Fruit fly (Drosophila melanogaster) whole organism, prepupa: ENCODE measurements around the gene CG7573.

Source experiments
- Eip78C ChIP-seq: fragments of 200-800 bp; sonication (Bioruptor generic); peaks from one replicate; lab custom pipeline; 2016; ENCODE audit warnings: missing biosample characterization, missing genetic modification characterization
- Hr39 ChIP-seq: fragments of 200-800 bp; sonication (Bioruptor generic); optimal IDR thresholded peaks from 2 replicates; lab custom pipeline; 2016; ENCODE audit warnings: missing biosample characterization, missing genetic modification characterization
- Smox ChIP-seq: fragments of 200-800 bp; sonication (Bioruptor generic); optimal IDR thresholded peaks from 3 replicates; lab custom pipeline; 2016; ENCODE audit warnings: missing biosample characterization, missing genetic modification characterization
- Sox102F ChIP-seq: fragments of 200-800 bp; sonication (Bioruptor generic); optimal IDR thresholded peaks from 2 replicates; lab custom pipeline; 2016; ENCODE audit warnings: missing biosample characterization, mild to moderate bottlenecking, missing genetic modification characterization
- Sox14 ChIP-seq: fragments of 200-800 bp; sonication (Bioruptor generic); optimal IDR thresholded peaks from 3 replicates; lab custom pipeline; 2016; ENCODE audit warnings: missing biosample characterization, missing genetic modification characterization
- fkh ChIP-seq: fragments of 200-800 bp; sonication (Bioruptor generic); optimal IDR thresholded peaks from 3 replicates; lab custom pipeline; 2017; ENCODE audit warnings: missing biosample characterization, mild to moderate bottlenecking, missing genetic modification characterization, moderate library complexity
- lz ChIP-seq: fragments of 200-800 bp; sonication (Bioruptor generic); optimal IDR thresholded peaks from 3 replicates; lab custom pipeline; 2016; ENCODE audit warnings: missing biosample characterization, missing genetic modification characterization
- ss ChIP-seq, 2 experiments: fragments of 200-800 bp; sonication (Bioruptor generic); optimal IDR thresholded peaks; 2 replicates in 1 of 2; 3 replicates in 1 of 2; lab custom pipeline; 2017 to 2018; ENCODE audit warnings: mild to moderate bottlenecking in 2 of 2, missing biosample characterization in 2 of 2, missing genetic modification characterization in 2 of 2, moderate library complexity in 1 of 2
- vri ChIP-seq: fragments of 200-800 bp; sonication (Bioruptor generic); optimal IDR thresholded peaks from 3 replicates; lab custom pipeline; 2016; ENCODE audit warnings: missing biosample characterization, mild to moderate bottlenecking, missing genetic modification characterization

dm6 chr3L:11343633-11344210, 32.2 kb downstream of the CG7573 start:
- TF ChIP-seq vri (GFP tag; lab: Kevin White, UChicago) = no peak
- TF ChIP-seq fkh (GFP tag; lab: Kevin White, UChicago) = no peak
- TF ChIP-seq Hr39 (GFP tag; lab: Kevin White, UChicago) = no peak
- TF ChIP-seq lz = no peak
- TF ChIP-seq Sox102F (GFP tag; lab: Kevin White, UChicago) = no peak
- TF ChIP-seq Eip78C (GFP tag; lab: Kevin White, UChicago) = peak; percentile 52
- TF ChIP-seq Smox (GFP tag; lab: Kevin White, UChicago) = no peak
- no peak for TF ChIP-seq Sox14 (GFP tag; lab: Kevin White, UChicago)
- TF ChIP-seq ss (GFP tag; optimal IDR thresholded peaks at IDR 0.05; lab: Kevin White, UChicago) = peak in 1 of 2 experiments; percentile 2
